Fruit fly (Drosophila melanogaster) whole organism, adult: Measurements from ENCODE around the gene CG14963.

ENCODE experiments used
- CG1620 ChIP-seq: fragments of 200-800 bp; sonication (Bioruptor generic); optimal IDR thresholded peaks from 2 replicates; lab custom pipeline; 2016; ENCODE audit warnings: missing biosample characterization, missing genetic modification characterization
- CG5204 ChIP-seq: fragments of 200-800 bp; sonication (Bioruptor generic); optimal IDR thresholded peaks from 2 replicates; lab custom pipeline; 2016; ENCODE audit warnings: missing biosample characterization, missing genetic modification characterization
- CG7045 ChIP-seq: fragments of 200-800 bp; sonication (Bioruptor generic); optimal IDR thresholded peaks from 2 replicates; lab custom pipeline; 2017; ENCODE audit warnings: missing biosample characterization, mild to moderate bottlenecking, missing genetic modification characterization
- Clk ChIP-seq: fragments of 200-800 bp; sonication (Bioruptor generic); optimal IDR thresholded peaks from 2 replicates; lab custom pipeline; 2017; ENCODE audit warnings: missing biosample characterization, missing genetic modification characterization
- Crg-1 ChIP-seq: fragments of 200-800 bp; sonication (Bioruptor generic); optimal IDR thresholded peaks from 2 replicates; lab custom pipeline; 2016; ENCODE audit warnings: missing biosample characterization, missing genetic modification characterization
- Hr96 ChIP-seq: fragments of 200-800 bp; sonication (Bioruptor generic); optimal IDR thresholded peaks from 2 replicates; lab custom pipeline; 2016; ENCODE audit warnings: missing biosample characterization, missing genetic modification characterization
- cic ChIP-seq: fragments of 200-800 bp; sonication (Bioruptor generic); optimal IDR thresholded peaks from 2 replicates; lab custom pipeline; 2017; ENCODE audit warnings: missing biosample characterization, mild to moderate bottlenecking, missing genetic modification characterization, moderate library complexity
- cnc ChIP-seq, 2 experiments: fragments of >200 bp; optimal IDR thresholded peaks; 2 replicates each; lab custom pipeline; 2017
- kay ChIP-seq: fragments of 200-800 bp; sonication (Bioruptor generic); peaks from one replicate; lab custom pipeline; 2016; ENCODE audit warnings: missing biosample characterization, missing genetic modification characterization, borderline replicate concordance
- ovo ChIP-seq: fragments of 200-800 bp; sonication (Bioruptor generic); optimal IDR thresholded peaks from 2 replicates; lab custom pipeline; 2016; ENCODE audit warnings: missing biosample characterization, missing genetic modification characterization
- pad ChIP-seq: fragments of 200-800 bp; sonication (Bioruptor generic); optimal IDR thresholded peaks from 3 replicates; lab custom pipeline; 2017; ENCODE audit warnings: missing biosample characterization, missing genetic modification characterization, mild to moderate bottlenecking, moderate library complexity, missing genetic modification reagents
- tj ChIP-seq: fragments of 200-800 bp; sonication (Bioruptor generic); optimal IDR thresholded peaks from 3 replicates; lab custom pipeline; 2017; ENCODE audit warnings: missing biosample characterization, mild to moderate bottlenecking, missing genetic modification characterization, moderate library complexity
- toe ChIP-seq: fragments of 200-800 bp; sonication (Bioruptor generic); optimal IDR thresholded peaks from 2 replicates; lab custom pipeline; 2016; ENCODE audit warnings: missing biosample characterization, missing genetic modification characterization

DNA sequence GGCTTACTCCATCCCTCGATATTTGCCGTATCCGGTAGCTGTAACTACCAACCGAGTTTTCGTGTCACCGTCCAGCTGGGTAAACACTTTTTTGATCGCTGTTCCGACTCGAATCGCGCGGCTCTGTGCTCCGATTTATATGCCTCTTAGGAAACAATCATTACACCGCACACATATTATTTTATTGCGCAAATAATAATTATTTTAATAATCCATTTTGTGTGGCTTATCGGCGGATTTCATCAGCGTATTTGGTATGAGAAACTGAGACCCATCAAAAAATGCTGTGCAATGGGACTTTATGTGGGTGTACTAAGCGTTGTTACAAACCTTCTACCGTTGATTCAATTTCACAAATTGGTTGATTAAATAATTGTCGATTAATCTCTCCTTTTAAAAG lies 30.7 kb upstream of the CG14963 start, which contains the start of gene CG32271:
- TF ChIP-seq Clk (no peak), CG5204 (GFP tag; lab: Kevin White, UChicago) (no peak), CG1620 (no peak), pad (GFP tag; lab: Kevin White, UChicago) (no peak), CG7045 (GFP tag; lab: Kevin White, UChicago) (no peak), kay (GFP tag; lab: Kevin White, UChicago) (no peak), ovo (GFP tag; lab: Kevin White, UChicago) (no peak), cic (GFP tag; lab: Kevin White, UChicago) (no peak), cnc (optimal IDR thresholded peaks at IDR 0.05; lab: Kevin White, UChicago) (no peak), toe (GFP tag; lab: Kevin White, UChicago) (no peak), Crg-1 (GFP tag; lab: Kevin White, UChicago) (no peak), Hr96 (GFP tag; lab: Kevin White, UChicago) (no peak), tj (GFP tag; lab: Kevin White, UChicago) (no peak)
